Fruit fly (Drosophila melanogaster) whole organism, wandering third instar larva: ENCODE results near the gene CG31817.

ENCODE experiments used
- Abd-B ChIP-seq: fragments of >200 bp; optimal IDR thresholded peaks from 2 replicates; lab custom pipeline; 2017; ENCODE audit warnings: missing biosample characterization, missing genetic modification characterization
- CG32264 ChIP-seq: fragments of 200-800 bp; sonication (Bioruptor generic); optimal IDR thresholded peaks from 2 replicates; lab custom pipeline; 2016; ENCODE audit warnings: missing biosample characterization, missing genetic modification characterization
- CG9705 ChIP-seq: fragments of 200-800 bp; sonication (Bioruptor generic); optimal IDR thresholded peaks from 2 replicates; lab custom pipeline; 2018; ENCODE audit warnings: missing biosample characterization, mild to moderate bottlenecking, missing genetic modification characterization
- CrebA ChIP-seq: fragments of 200-800 bp; sonication (Bioruptor generic); optimal IDR thresholded peaks from 2 replicates; lab custom pipeline; 2016; ENCODE audit warnings: missing biosample characterization, mild to moderate bottlenecking, missing genetic modification characterization, borderline replicate concordance
- Dfd ChIP-seq: fragments of >200 bp; optimal IDR thresholded peaks from 2 replicates; lab custom pipeline; 2017; ENCODE audit warnings: missing biosample characterization, missing genetic modification characterization
- Dif ChIP-seq: fragments of 200-275, 200-300 bp; sonication (Bioruptor generic); optimal IDR thresholded peaks from 2 replicates; lab custom pipeline; 2018; ENCODE audit warnings: missing biosample characterization, missing genetic modification characterization; ENCODE audit not compliant: partially characterized antibody
- GATAd ChIP-seq: sonication (Bioruptor generic); optimal IDR thresholded peaks from 2 replicates; lab custom pipeline; 2016; ENCODE audit warnings: missing biosample characterization, missing genetic modification characterization
- HLH106 ChIP-seq: fragments of 200-800 bp; optimal IDR thresholded peaks from 3 replicates; lab custom pipeline; 2019; ENCODE audit warnings: missing biosample characterization, mild to moderate bottlenecking, missing genetic modification characterization, moderate library complexity
- Hr78 ChIP-seq: fragments of >200 bp; optimal IDR thresholded peaks from 2 replicates; lab custom pipeline; 2017; ENCODE audit warnings: missing biosample characterization, missing genetic modification characterization
- Hr83 ChIP-seq: fragments of 200-300 bp; sonication (Bioruptor generic); optimal IDR thresholded peaks from 2 replicates; lab custom pipeline; 2016; ENCODE audit warnings: missing biosample characterization, mild to moderate bottlenecking, missing genetic modification characterization, moderate library complexity; ENCODE audit not compliant: poor library complexity, severe bottlenecking
- Jra ChIP-seq: sonication (Bioruptor generic); optimal IDR thresholded peaks from 2 replicates; lab custom pipeline; 2016; ENCODE audit warnings: missing biosample characterization, missing genetic modification characterization
- Mio ChIP-seq: sonication (Bioruptor generic); optimal IDR thresholded peaks from 2 replicates; lab custom pipeline; 2016; ENCODE audit warnings: missing biosample characterization, missing genetic modification characterization
- Myc ChIP-seq: fragments of >200 bp; optimal IDR thresholded peaks from 2 replicates; lab custom pipeline; 2017
- N ChIP-seq: fragments of >200 bp; optimal IDR thresholded peaks from 2 replicates; lab custom pipeline; 2018; ENCODE audit warnings: missing biosample characterization, missing external identifiers, missing genetic modification characterization
- OdsH ChIP-seq: fragments of 200-800 bp; sonication (Bioruptor generic); optimal IDR thresholded peaks from 2 replicates; lab custom pipeline; 2016; ENCODE audit warnings: missing biosample characterization, mild to moderate bottlenecking, missing genetic modification characterization
- Rel ChIP-seq, 2 experiments: fragments of 200-800 bp; sonication (Bioruptor generic) in 1 of 2; optimal IDR thresholded peaks; 2 replicates in 1 of 2; 3 replicates in 1 of 2; lab custom pipeline; 2016 to 2019; ENCODE audit warnings: mild to moderate bottlenecking in 2 of 2, missing biosample characterization in 2 of 2, missing genetic modification characterization in 2 of 2, moderate library complexity in 1 of 2
- Sp1 ChIP-seq: fragments of 200-800 bp; sonication (Bioruptor generic); optimal IDR thresholded peaks from 3 replicates; lab custom pipeline; 2019; ENCODE audit warnings: missing biosample characterization, mild to moderate bottlenecking, missing genetic modification characterization, moderate library complexity
- Vsx2 ChIP-seq: fragments of 200-300, 225-300 bp; sonication (Bioruptor generic); optimal IDR thresholded peaks from 2 replicates; lab custom pipeline; 2018; ENCODE audit warnings: missing biosample characterization, missing genetic modification characterization; ENCODE audit not compliant: partially characterized antibody
- brk ChIP-seq: fragments of 200-800 bp; sonication (Bioruptor generic); optimal IDR thresholded peaks from 2 replicates; lab custom pipeline; 2016; ENCODE audit warnings: missing biosample characterization, mild to moderate bottlenecking, missing genetic modification characterization
- dmrt93B ChIP-seq: fragments of 200-800 bp; sonication (Bioruptor generic); optimal IDR thresholded peaks from 2 replicates; lab custom pipeline; 2018; ENCODE audit warnings: missing biosample characterization, mild to moderate bottlenecking, missing genetic modification characterization
- dsf ChIP-seq: sonication (Bioruptor generic); optimal IDR thresholded peaks from 2 replicates; lab custom pipeline; 2016; ENCODE audit warnings: missing biosample characterization, missing genetic modification characterization, borderline replicate concordance
- ey ChIP-seq: fragments of 200-800 bp; sonication (Bioruptor generic); optimal IDR thresholded peaks from 2 replicates; lab custom pipeline; 2016; ENCODE audit warnings: missing biosample characterization, missing genetic modification characterization
- foxo ChIP-seq, 2 experiments: fragments of 200-800 bp; sonication (Bioruptor generic); optimal IDR thresholded peaks; 2 replicates in 1 of 2; 3 replicates in 1 of 2; lab custom pipeline; 2016 to 2017; ENCODE audit warnings: missing biosample characterization in 2 of 2, missing genetic modification characterization in 2 of 2
- fru ChIP-seq: fragments of 200-800 bp; sonication (Bioruptor generic); optimal IDR thresholded peaks from 3 replicates; lab custom pipeline; 2016; ENCODE audit warnings: missing biosample characterization, mild to moderate bottlenecking, missing genetic modification characterization
- h ChIP-seq: fragments of 200-800 bp; sonication (Bioruptor generic); optimal IDR thresholded peaks from 3 replicates; lab custom pipeline; 2016; ENCODE audit warnings: missing biosample characterization, mild to moderate bottlenecking, missing genetic modification characterization
- jim ChIP-seq: fragments of 175-275, 200-325 bp; sonication (Bioruptor generic); optimal IDR thresholded peaks from 2 replicates; lab custom pipeline; 2016; ENCODE audit warnings: missing biosample characterization, mild to moderate bottlenecking, missing genetic modification characterization
- lola ChIP-seq: fragments of >200 bp; optimal IDR thresholded peaks from 2 replicates; lab custom pipeline; 2017; ENCODE audit warnings: missing biosample characterization, missing genetic modification characterization
- psq ChIP-seq: fragments of 200-800 bp; sonication (Bioruptor generic); optimal IDR thresholded peaks from 3 replicates; lab custom pipeline; 2017; ENCODE audit warnings: missing biosample characterization, mild to moderate bottlenecking, missing genetic modification characterization, moderate library complexity
- rgr ChIP-seq: fragments of 200-800 bp; sonication (Bioruptor generic); optimal IDR thresholded peaks from 3 replicates; lab custom pipeline; 2016; ENCODE audit warnings: missing biosample characterization, mild to moderate bottlenecking, missing genetic modification characterization
- sage ChIP-seq: fragments of 200-800 bp; sonication (Bioruptor generic); optimal IDR thresholded peaks from 2 replicates; lab custom pipeline; 2016; ENCODE audit warnings: missing biosample characterization, mild to moderate bottlenecking, missing genetic modification characterization
- sv ChIP-seq: fragments of 200-800 bp; sonication (Bioruptor generic); optimal IDR thresholded peaks from 3 replicates; lab custom pipeline; 2016; ENCODE audit warnings: missing biosample characterization, missing genetic modification characterization
- usp ChIP-seq: fragments of >200 bp; optimal IDR thresholded peaks from 2 replicates; lab custom pipeline; 2017; ENCODE audit warnings: missing biosample characterization, missing genetic modification characterization
- woc ChIP-seq: sonication (Bioruptor generic); optimal IDR thresholded peaks from 2 replicates; lab custom pipeline; 2016; ENCODE audit warnings: missing biosample characterization, mild to moderate bottlenecking, missing genetic modification characterization

The CG31817 gene

DNA sequence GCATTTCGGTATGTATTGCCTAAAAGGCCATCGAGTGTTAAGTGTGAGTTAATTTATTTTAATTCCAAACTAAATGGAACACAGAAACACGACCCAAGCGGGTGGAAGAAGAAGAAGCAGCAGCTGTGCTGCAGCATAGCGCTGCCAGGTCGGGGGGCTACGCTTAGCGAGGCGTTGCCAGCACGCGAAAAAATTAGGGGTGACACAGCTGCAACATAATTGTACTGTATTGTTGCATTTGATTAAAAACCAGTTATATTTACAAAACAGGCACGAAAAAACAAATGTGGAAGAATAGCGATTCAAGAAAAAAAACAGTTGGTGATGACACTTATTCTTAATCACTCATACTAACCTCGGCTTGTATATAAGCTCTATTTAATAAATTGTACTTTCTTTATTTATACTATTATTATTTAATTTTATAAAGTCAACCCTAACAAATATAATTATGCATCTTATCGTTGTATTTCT is 12.5 kb upstream of the CG31817 start:
- TF ChIP-seq GATAd = peak; percentile 42
- TF ChIP-seq Jra (GFP tag; lab: Kevin White, UChicago) = peak; percentile 34
- TF ChIP-seq Myc (lab: Kevin White, UChicago) = no peak
- TF ChIP-seq sv = peak; percentile 51
- TF ChIP-seq CrebA (GFP tag; lab: Kevin White, UChicago) = no peak
- no peak for TF ChIP-seq usp (GFP tag; lab: Kevin White, UChicago)
- TF ChIP-seq OdsH (GFP tag; lab: Kevin White, UChicago) = peak; percentile 84
- no peak for TF ChIP-seq Vsx2 (GFP tag; lab: Kevin White, UChicago)
- TF ChIP-seq rgr = peak; percentile 88
- peak; percentile 60 for TF ChIP-seq CG9705 (GFP tag; lab: Kevin White, UChicago)
- TF ChIP-seq sage (GFP tag; lab: Kevin White, UChicago) = peak; percentile 56
- peak; percentile 91 for TF ChIP-seq HLH106 (tag; lab: Kevin White, UChicago)
- peak; percentile 59 for TF ChIP-seq CG32264
- peak; percentile 87 for TF ChIP-seq Sp1 (GFP tag; lab: Kevin White, UChicago)
- peak; percentile 84 for TF ChIP-seq Hr83 (GFP tag; lab: Kevin White, UChicago)
- no peak for TF ChIP-seq Rel (GFP tag; optimal IDR thresholded peaks at IDR 0.05; lab: Kevin White, UChicago)
- peak; percentile 89 for TF ChIP-seq Rel (tag; optimal IDR thresholded peaks at IDR 0.05; lab: Kevin White, UChicago)
- peak; percentile 77 for TF ChIP-seq fru
- TF ChIP-seq h = peak; percentile 78
- peak in 1 of 2 experiments; percentile 93 for TF ChIP-seq foxo (GFP tag; optimal IDR thresholded peaks at IDR 0.05; lab: Kevin White, UChicago)
- TF ChIP-seq dmrt93B (GFP tag; lab: Kevin White, UChicago) = peak; percentile 78
- no peak for TF ChIP-seq psq (GFP tag; lab: Kevin White, UChicago)
- TF ChIP-seq woc (GFP tag; lab: Kevin White, UChicago) = peak; percentile 39
- peak; percentile 80 for TF ChIP-seq ey
- TF ChIP-seq, all 38 proteins: peak for 18

DNA sequence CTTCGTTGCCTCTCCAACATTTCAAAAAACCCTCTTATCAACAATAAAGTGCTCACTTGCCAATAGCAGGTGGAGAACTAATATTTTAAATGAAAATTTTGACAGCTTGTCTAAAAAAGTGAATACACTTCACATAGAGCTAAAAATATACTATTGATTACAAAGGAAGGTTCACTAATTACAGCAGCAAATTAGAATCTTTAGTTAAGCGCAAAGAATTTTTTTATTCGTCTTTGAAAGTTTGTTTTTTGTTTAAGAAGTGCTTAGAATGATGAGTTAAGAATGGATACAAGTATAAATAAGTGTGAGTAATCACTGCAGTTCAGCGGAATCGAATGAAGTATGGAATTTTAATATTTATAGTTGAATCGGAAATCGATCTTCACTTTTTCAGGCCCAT is 4.5 kb upstream of the CG31817 start, which contains the start of gene CG44405:
Gene CG44405 (minus strand): TSS at position 101 of the 400 bp plus-strand sequence.
- TF ChIP-seq brk (GFP tag; lab: Kevin White, UChicago) (no peak), CG32264 (no peak), jim (no peak), Mio (no peak), Hr83 (GFP tag; lab: Kevin White, UChicago) (no peak), usp (GFP tag; lab: Kevin White, UChicago) (no peak), Hr78 (GFP tag; lab: Kevin White, UChicago) (no peak), Jra (GFP tag; lab: Kevin White, UChicago) (no peak), lola (GFP tag; lab: Kevin White, UChicago) (no peak), fru (no peak), Dfd (GFP tag; lab: Kevin White, UChicago) (no peak), GATAd (no peak), woc (GFP tag; lab: Kevin White, UChicago) (no peak), OdsH (GFP tag; lab: Kevin White, UChicago) (no peak), dsf (GFP tag; lab: Kevin White, UChicago) (no peak), N (GFP tag; lab: Kevin White, UChicago) (no peak), Sp1 (GFP tag; lab: Kevin White, UChicago) (no peak), Myc (lab: Kevin White, UChicago) (no peak), psq (GFP tag; lab: Kevin White, UChicago) (no peak)
- TF ChIP-seq, all 38 proteins: peak for 0

DNA sequence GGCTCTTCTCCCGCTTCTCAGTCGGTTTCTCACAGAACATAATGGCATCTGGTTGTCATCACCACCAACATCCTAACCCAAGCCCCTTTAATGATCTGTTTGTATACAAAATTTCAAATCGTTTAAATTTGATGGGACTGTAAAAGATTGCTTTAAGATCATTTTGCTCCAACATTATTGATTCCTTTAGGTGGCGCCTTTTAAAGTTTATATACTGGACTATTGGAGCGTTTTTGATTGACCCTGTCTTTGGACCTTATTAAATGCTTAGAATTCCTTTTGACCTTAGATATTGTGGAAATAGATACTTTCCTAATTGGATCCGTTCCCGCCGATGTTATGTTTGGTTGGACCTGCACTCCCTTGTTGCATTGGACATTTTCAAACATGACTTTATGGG is 2.6 kb upstream of the CG31817 start, which contains the start of gene CG42266:
Gene CG42266 (minus strand): TSS at position 101 of the 400 bp plus-strand sequence.
- TF ChIP-seq Myc (lab: Kevin White, UChicago) = no peak
- no peak for TF ChIP-seq N (GFP tag; lab: Kevin White, UChicago)
- TF ChIP-seq Abd-B (GFP tag; lab: Kevin White, UChicago) = no peak
- TF ChIP-seq HLH106 (tag; lab: Kevin White, UChicago) = no peak
- TF ChIP-seq Mio = no peak
- no peak for TF ChIP-seq Dif
- no peak for TF ChIP-seq CG9705 (GFP tag; lab: Kevin White, UChicago)
- no peak for TF ChIP-seq dsf (GFP tag; lab: Kevin White, UChicago)
- TF ChIP-seq woc (GFP tag; lab: Kevin White, UChicago) = no peak
- TF ChIP-seq rgr = no peak
